In genomic region chrX:6740983-6741365, ce11 we compare ENCODE assay signal across 6 worm cellular contexts.
A peak's percentile ranks its signal among the peaks of the same experiment; 100 is the strongest.
TF ChIP-seq lines count a peak whose summit lies in the region.

No protein-coding gene starts in this region.

TF ChIP-seq in whole organism, L1 larva, 84 proteins besides CTCF, POLR2A, EP300 and RAD21 (continues in another document):
- peak; percentile 85 for TF ChIP-seq lin-14 (GFP tag; optimal IDR thresholded peaks at IDR 0.05; lab: Kevin White, UChicago)
- peak; percentile 83 for TF ChIP-seq nhr-85 (tag; lab: Kevin White, UChicago)
- no peak for TF ChIP-seq egl-27 (tag; optimal IDR thresholded peaks at IDR 0.05; lab: Kevin White, UChicago)
- TF ChIP-seq sox-4 (tag; optimal IDR thresholded peaks at IDR 0.05; lab: Kevin White, UChicago) = peak; percentile 12
- no peak for TF ChIP-seq hpl-2 (GFP tag; optimal IDR thresholded peaks at IDR 0.05; lab: Kevin White, UChicago)
- TF ChIP-seq ceh-8 (GFP tag; optimal IDR thresholded peaks at IDR 0.05; lab: Kevin White, UChicago) = no peak
- TF ChIP-seq snpc-4 (tag; optimal IDR thresholded peaks at IDR 0.05; lab: Kevin White, UChicago) = peak; percentile 5
- no peak for TF ChIP-seq isw-1 (GFP tag; IDR thresholded peaks at IDR 0.05; lab: Robert Waterston, UW)
- no peak for TF ChIP-seq fkh-8 (tag; optimal IDR thresholded peaks at IDR 0.05; lab: Kevin White, UChicago)
- no peak for TF ChIP-seq C34B4.2 (tag; optimal IDR thresholded peaks at IDR 0.05; lab: Kevin White, UChicago)
- TF ChIP-seq pax-3 (tag; optimal IDR thresholded peaks at IDR 0.05; lab: Kevin White, UChicago) = no peak
- TF ChIP-seq unc-30 (tag; optimal IDR thresholded peaks at IDR 0.05; lab: Kevin White, UChicago) = no peak
- no peak for TF ChIP-seq aly-2 (tag; optimal IDR thresholded peaks at IDR 0.05; lab: Kevin White, UChicago)
- TF ChIP-seq ceh-82 (tag; optimal IDR thresholded peaks at IDR 0.05; lab: Kevin White, UChicago) = no peak
- TF ChIP-seq nhr-84 (tag; optimal IDR thresholded peaks at IDR 0.05; lab: Kevin White, UChicago) = no peak
- peak; percentile 42; the same call in 1 of the 2 replicates for TF ChIP-seq unc-98 (GFP tag; IDR thresholded peaks at IDR 0.05; lab: Robert Waterston, UW)

TF ChIP-seq in whole organism, L2 larva, 48 proteins besides CTCF, POLR2A, EP300 and RAD21 (continues in another document):
- TF ChIP-seq nhr-25 (tag; optimal IDR thresholded peaks at IDR 0.05; lab: Kevin White, UChicago) = peak; percentile 30
- TF ChIP-seq dmd-4 (tag; optimal IDR thresholded peaks at IDR 0.05; lab: Kevin White, UChicago) = no peak
- TF ChIP-seq gmeb-1 (tag; optimal IDR thresholded peaks at IDR 0.05; lab: Kevin White, UChicago) = peak; percentile 48
- peak; percentile 78 for TF ChIP-seq sma-9 (GFP tag; optimal IDR thresholded peaks at IDR 0.05; lab: Kevin White, UChicago)
- TF ChIP-seq sma-9 (tag; optimal IDR thresholded peaks at IDR 0.05; lab: Kevin White, UChicago) = no peak
- no peak for TF ChIP-seq ceh-16 (tag; optimal IDR thresholded peaks at IDR 0.05; lab: Kevin White, UChicago)
- no peak for TF ChIP-seq nhr-11 (tag; optimal IDR thresholded peaks at IDR 0.05; lab: Kevin White, UChicago)
- TF ChIP-seq lsy-2 (tag; optimal IDR thresholded peaks at IDR 0.05; lab: Kevin White, UChicago) = peak in 1 of 2 experiments; percentile 62
- TF ChIP-seq nhr-129 (tag; optimal IDR thresholded peaks at IDR 0.05; lab: Kevin White, UChicago) = peak; percentile 88
- no peak for TF ChIP-seq skn-1 (tag; optimal IDR thresholded peaks at IDR 0.05; lab: Kevin White, UChicago)
- TF ChIP-seq nhr-6 (tag; optimal IDR thresholded peaks at IDR 0.05; lab: Kevin White, UChicago) = peak; percentile 0
- TF ChIP-seq C34F6.9 (tag; optimal IDR thresholded peaks at IDR 0.05; lab: Kevin White, UChicago) = peak; percentile 29
- no peak for TF ChIP-seq ZK546.5 (tag; optimal IDR thresholded peaks at IDR 0.05; lab: Kevin White, UChicago)
- peak; percentile 64 for TF ChIP-seq F13H6.1 (tag; optimal IDR thresholded peaks at IDR 0.05; lab: Kevin White, UChicago)
- no peak for TF ChIP-seq alr-1 (tag; optimal IDR thresholded peaks at IDR 0.05; lab: Kevin White, UChicago)
- TF ChIP-seq sma-3 (GFP tag; optimal IDR thresholded peaks at IDR 0.05; lab: Kevin White, UChicago) = peak; percentile 29

TF ChIP-seq in whole organism, L3 larva, 47 proteins besides CTCF, POLR2A, EP300 and RAD21 (continues in another document):
- TF ChIP-seq pha-4 (tag; optimal IDR thresholded peaks at IDR 0.05; lab: Kevin White, UChicago) (peak; percentile 81), ztf-4 (tag; optimal IDR thresholded peaks at IDR 0.05; lab: Kevin White, UChicago) (no peak), lin-39 (tag; optimal IDR thresholded peaks at IDR 0.05; lab: Kevin White, UChicago) (no peak), sea-2 (GFP tag; optimal IDR thresholded peaks at IDR 0.05; lab: Kevin White, UChicago) (no peak), aly-2 (tag; optimal IDR thresholded peaks at IDR 0.05; lab: Kevin White, UChicago) (no peak), ama-1 (optimal IDR thresholded peaks at IDR 0.05; lab: Kevin White, UChicago) (no peak), ceh-28 (tag; optimal IDR thresholded peaks at IDR 0.05; lab: Kevin White, UChicago) (peak; percentile 19), nhr-12 (tag; optimal IDR thresholded peaks at IDR 0.05; lab: Kevin White, UChicago) (no peak), nhr-23 (tag; optimal IDR thresholded peaks at IDR 0.05; lab: Kevin White, UChicago) (no peak), egl-27 (tag; optimal IDR thresholded peaks at IDR 0.05; lab: Kevin White, UChicago) (no peak), hmg-11 (tag; optimal IDR thresholded peaks at IDR 0.05; lab: Kevin White, UChicago) (no peak), mml-1 (tag; optimal IDR thresholded peaks at IDR 0.05; lab: Kevin White, UChicago) (peak; percentile 78), ZK546.5 (tag; optimal IDR thresholded peaks at IDR 0.05; lab: Kevin White, UChicago) (no peak), ceh-82 (tag; optimal IDR thresholded peaks at IDR 0.05; lab: Kevin White, UChicago) (no peak), tbx-2 (tag; optimal IDR thresholded peaks at IDR 0.05; lab: Kevin White, UChicago) (no peak), unc-39 (tag; optimal IDR thresholded peaks at IDR 0.05; lab: Kevin White, UChicago) (no peak), daf-12 (tag; optimal IDR thresholded peaks at IDR 0.05; lab: Kevin White, UChicago) (no peak)

TF ChIP-seq in whole organism, L4 larva, 104 proteins besides CTCF, POLR2A, EP300 and RAD21 (continues in another document):
- no peak for TF ChIP-seq ama-1 (optimal IDR thresholded peaks at IDR 0.05; lab: Kevin White, UChicago)
- peak; percentile 4; the same call in 1 of the 2 replicates for TF ChIP-seq egl-43 (GFP tag; IDR thresholded peaks at IDR 0.05; lab: Robert Waterston, UW)
- peak; percentile 71 for TF ChIP-seq hlh-11 (tag; optimal IDR thresholded peaks at IDR 0.05; lab: Kevin White, UChicago)
- TF ChIP-seq mdt-29 (GFP tag; IDR thresholded peaks at IDR 0.05; lab: Robert Waterston, UW) = peak; percentile 48
- TF ChIP-seq nhr-11 (tag; optimal IDR thresholded peaks at IDR 0.05; lab: Kevin White, UChicago) = peak; percentile 71
- peak in 1 of 2 experiments; percentile 29 for TF ChIP-seq hif-1 (tag; optimal IDR thresholded peaks at IDR 0.05; lab: Kevin White, UChicago)
- peak in 1 of 2 experiments; percentile 96 for TF ChIP-seq unc-62 (GFP tag; optimal IDR thresholded peaks at IDR 0.05 in 1 of 2; lab: Kevin White, UChicago)
- no peak for TF ChIP-seq unc-62 (tag; optimal IDR thresholded peaks at IDR 0.05; lab: Kevin White, UChicago)
- TF ChIP-seq daf-12 (tag; optimal IDR thresholded peaks at IDR 0.05; lab: Kevin White, UChicago) = no peak
- TF ChIP-seq daf-16 (GFP tag; optimal IDR thresholded peaks at IDR 0.05; lab: Kevin White, UChicago) = peak in 1 of 2 experiments; percentile 91
- TF ChIP-seq daf-16 (tag; optimal IDR thresholded peaks at IDR 0.05; lab: Kevin White, UChicago) = no peak
- TF ChIP-seq nhr-28 (tag; optimal IDR thresholded peaks at IDR 0.05; lab: Kevin White, UChicago) = peak; percentile 21
- no peak for TF ChIP-seq Y5F2A.4 (GFP tag; optimal IDR thresholded peaks at IDR 0.05; lab: Kevin White, UChicago)
- peak; percentile 90 for TF ChIP-seq hlh-30 (tag; optimal IDR thresholded peaks at IDR 0.05; lab: Kevin White, UChicago; ENCODE audit: insufficient read depth)
- TF ChIP-seq jun-1 (tag; optimal IDR thresholded peaks at IDR 0.05; lab: Kevin White, UChicago) = no peak
- 0 out of 2 replicates have a peak, but pooled peaks have one; percentile 37 for TF ChIP-seq saeg-2 (GFP tag; IDR thresholded peaks at IDR 0.05; lab: Robert Waterston, UW)

TF ChIP-seq in whole organism, late embryonic, 69 proteins besides CTCF, POLR2A, EP300 and RAD21:
- TF ChIP-seq ceh-18 (tag; optimal IDR thresholded peaks at IDR 0.05; lab: Kevin White, UChicago) (peak; percentile 12), pax-1 (tag; optimal IDR thresholded peaks at IDR 0.05; lab: Kevin White, UChicago) (no peak), K02D7.2 (tag; optimal IDR thresholded peaks at IDR 0.05; lab: Kevin White, UChicago) (no peak), hlh-30 (tag; optimal IDR thresholded peaks at IDR 0.05; lab: Kevin White, UChicago; ENCODE audit: insufficient read depth) (peak; percentile 74)
TF ChIP-seq in whole organism, late embryonic: peak in this region for 2.

TF ChIP-seq in whole organism, young adult, 124 proteins besides CTCF, POLR2A, EP300 and RAD21:
- TF ChIP-seq lin-35 (GFP tag; optimal IDR thresholded peaks at IDR 0.05; lab: Kevin White, UChicago) (no peak), efl-1 (GFP tag; optimal IDR thresholded peaks at IDR 0.05; lab: Kevin White, UChicago) (no peak), attf-3 (GFP tag; conservative IDR thresholded peaks at IDR 0.05; lab: Robert Waterston, UW) (no peak), ztf-3 (GFP tag; optimal IDR thresholded peaks at IDR 0.05; lab: Kevin White, UChicago) (no peak), rec-8 (tag; optimal IDR thresholded peaks at IDR 0.05; lab: Kevin White, UChicago) (no peak), C06A6.2 (GFP tag; conservative IDR thresholded peaks at IDR 0.05; lab: Robert Waterston, UW) (peak; percentile 52; the same call in 1 of the 2 replicates), chd-7 (tag; optimal IDR thresholded peaks at IDR 0.05; lab: Kevin White, UChicago) (no peak), ztf-18 (tag; optimal IDR thresholded peaks at IDR 0.05; lab: Kevin White, UChicago) (no peak), egl-44 (GFP tag; IDR thresholded peaks at IDR 0.05; lab: Robert Waterston, UW) (0 out of 2 replicates have a peak, but pooled peaks have one; percentile 31), nhr-80 (tag; optimal IDR thresholded peaks at IDR 0.05; lab: Kevin White, UChicago) (no peak), Y53G8AR.9 (GFP tag; conservative IDR thresholded peaks at IDR 0.05; lab: Robert Waterston, UW) (no peak), somi-1 (GFP tag; optimal IDR thresholded peaks at IDR 0.05; lab: Kevin White, UChicago) (peak; percentile 36), hsf-1 (GFP tag; IDR thresholded peaks at IDR 0.05; lab: Robert Waterston, UW) (peak; percentile 34; the same call in 1 of the 2 replicates), hmg-20 (GFP tag; IDR thresholded peaks at IDR 0.05; lab: Robert Waterston, UW) (no peak), let-526 (GFP tag; IDR thresholded peaks at IDR 0.05; lab: Robert Waterston, UW) (peak; percentile 56; the same call in 1 of the 2 replicates), ceh-91 (GFP tag; IDR thresholded peaks at IDR 0.05; lab: Robert Waterston, UW) (no peak)
